Worm (Caenorhabditis elegans) whole organism, midembryonic: ENCODE data around the gene T06C12.11.
"Not testable (repeated sequence)": the region's sequence is repeated elsewhere in the genome, so short reads cannot be mapped to it uniquely, and the experiment has no call there.

Experiments
- T22C8.4 ChIP-seq: fragments of 200-800 bp; sonication (Bioruptor generic); IDR thresholded peaks from 2 replicates; pipeline ENCODE4 v1.3.6; 2022; ENCODE audit warnings: missing genetic modification characterization, missing compliant biosample characterization
- cog-1 ChIP-seq: sonication (generic microtip); optimal IDR thresholded peaks from 2 replicates; lab custom pipeline; 2016; ENCODE audit warnings: missing genetic modification characterization, missing compliant biosample characterization
- flt-1 ChIP-seq: fragments of 200-800 bp; sonication (Bioruptor generic); IDR thresholded peaks from 2 replicates; pipeline ENCODE4 v1.3.6; 2022; ENCODE audit warnings: missing genetic modification characterization, missing compliant biosample characterization
- klf-2 ChIP-seq: fragments of 200-800 bp; sonication (Bioruptor generic); conservative IDR thresholded peaks from 2 replicates; pipeline ENCODE4 v1.3.6; 2022; ENCODE audit warnings: missing genetic modification reagents, missing genetic modification characterization, missing compliant biosample characterization
- med-1 ChIP-seq: sonication (generic microtip); optimal IDR thresholded peaks from 2 replicates; lab custom pipeline; 2017; ENCODE audit warnings: missing genetic modification characterization, mild to moderate bottlenecking, missing compliant biosample characterization, antibody characterized with exemption, missing genetic modification reagents; ENCODE audit not compliant: insufficient read depth
- ref-1 ChIP-seq: fragments of 200-800 bp; sonication (Bioruptor generic); conservative IDR thresholded peaks from 2 replicates; pipeline ENCODE4 v1.3.6; 2022; ENCODE audit warnings: missing genetic modification reagents, missing genetic modification characterization, missing compliant biosample characterization
- tab-1 ChIP-seq: fragments of 200-800 bp; sonication (Bioruptor generic); IDR thresholded peaks from 2 replicates; pipeline ENCODE4 v1.3.6; 2022; ENCODE audit warnings: missing genetic modification characterization, missing compliant biosample characterization
- ztf-23 ChIP-seq: fragments of 200-800 bp; sonication (Bioruptor generic); IDR thresholded peaks from 2 replicates; pipeline ENCODE4 v1.3.6; 2022; ENCODE audit warnings: missing genetic modification reagents, missing genetic modification characterization, missing compliant biosample characterization
- ztf-29 ChIP-seq: fragments of 200-800 bp; sonication (Bioruptor generic); IDR thresholded peaks from 2 replicates; pipeline ENCODE4 v1.3.6; 2022; ENCODE audit warnings: missing genetic modification reagents, missing genetic modification characterization, missing compliant biosample characterization

T06C12.11 gene

DNA sequence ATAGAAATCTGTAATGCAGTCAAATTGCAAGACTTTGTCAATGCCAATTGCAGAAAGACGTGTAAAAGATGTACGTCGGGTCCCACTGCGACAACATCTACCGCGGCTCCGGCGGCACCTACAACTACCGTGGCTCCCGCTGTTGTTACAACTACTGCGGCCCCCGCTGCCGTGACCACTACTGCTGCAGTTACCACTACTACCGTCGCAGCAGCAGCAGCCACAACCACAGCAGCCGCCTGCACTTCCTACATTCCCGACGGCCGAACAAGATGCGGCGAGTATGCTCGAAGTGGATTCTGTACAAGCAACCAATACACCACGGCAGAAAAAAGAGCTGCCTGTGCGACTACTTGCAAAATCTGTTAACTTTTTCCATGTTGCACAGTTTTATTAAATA is 22.0 kb downstream of the T06C12.11 start:
- TF ChIP-seq med-1 (GFP tag; lab: Kevin White, UChicago) (no peak), ref-1 (GFP tag; lab: Robert Waterston, UW) (no peak)

DNA sequence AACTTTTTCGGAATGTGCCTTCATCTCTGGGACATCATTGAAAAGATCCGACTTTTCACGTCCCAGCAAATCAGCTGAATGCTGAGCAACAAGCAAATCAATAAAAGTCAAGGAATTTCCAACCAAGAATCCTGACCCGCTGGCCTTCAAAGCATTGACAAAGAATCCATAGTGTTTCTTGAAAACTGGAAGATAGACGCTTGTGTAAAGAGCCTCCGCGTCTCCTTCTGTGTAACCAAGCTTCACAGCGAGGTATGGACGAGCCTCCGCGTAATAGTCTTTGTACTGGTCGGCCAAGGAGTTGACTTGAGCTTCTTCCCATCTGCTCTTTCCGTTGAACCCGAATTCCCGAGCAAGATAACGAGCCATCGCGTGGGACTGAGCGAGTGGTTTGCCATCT is 22.5 kb downstream of the T06C12.11 start:
- no peak for TF ChIP-seq cog-1 (tag; lab: Kevin White, UChicago)
- TF ChIP-seq ztf-29 (GFP tag; lab: Robert Waterston, UW): no peak

ce11 chrV:15915919-15916318 is 23.1 kb downstream of the T06C12.11 start, which contains the start of gene gst-38:
gst-38 (minus strand) TSS chrV:15916070.
- TF ChIP-seq tab-1: no peak
- no peak for TF ChIP-seq ztf-29 (GFP tag; lab: Robert Waterston, UW)
- no peak for TF ChIP-seq cog-1 (tag; lab: Kevin White, UChicago)
- no peak for TF ChIP-seq flt-1 (GFP tag; lab: Robert Waterston, UW)
- no peak for TF ChIP-seq klf-2 (GFP tag; lab: Robert Waterston, UW)
- TF ChIP-seq ref-1 (GFP tag; lab: Robert Waterston, UW): no peak
- no peak for TF ChIP-seq T22C8.4
- TF ChIP-seq ztf-23 (GFP tag; lab: Robert Waterston, UW): no peak
- no peak for TF ChIP-seq med-1 (GFP tag; lab: Kevin White, UChicago)

ce11 chrV:15917458-15917857 is 24.7 kb downstream of the T06C12.11 start, which contains the start of gene F35E8.9:
F35E8.9 (minus strand) TSS chrV:15917558.
- TF ChIP-seq T22C8.4 (no peak), ztf-29 (GFP tag; lab: Robert Waterston, UW) (no peak), cog-1 (tag; lab: Kevin White, UChicago) (no peak), ztf-23 (GFP tag; lab: Robert Waterston, UW) (no peak), ref-1 (GFP tag; lab: Robert Waterston, UW) (no peak), med-1 (GFP tag; lab: Kevin White, UChicago) (no peak), flt-1 (GFP tag; lab: Robert Waterston, UW) (no peak), tab-1 (no peak), klf-2 (GFP tag; lab: Robert Waterston, UW) (no peak)

DNA sequence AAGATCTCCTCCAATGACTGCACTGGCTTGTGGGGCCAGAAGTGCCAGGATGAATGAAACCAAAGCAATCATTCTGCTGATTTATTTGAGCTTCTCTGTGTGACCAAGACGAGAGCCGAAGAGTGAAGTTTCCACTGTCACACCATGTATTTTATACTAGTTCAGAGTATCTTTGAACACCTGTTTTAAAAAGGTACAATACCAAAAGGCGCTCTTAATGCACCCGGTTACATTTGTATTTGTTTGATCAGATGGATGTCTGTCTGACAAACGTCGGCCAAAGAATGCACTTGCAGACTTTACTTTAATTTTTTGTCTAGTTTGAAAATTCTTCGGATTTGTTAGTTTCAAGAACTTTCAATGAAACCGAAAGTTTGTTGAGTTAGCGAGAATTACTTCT is 27.5 kb downstream of the T06C12.11 start, which contains the start of gene F35E8.10:
TSS of gene F35E8.10 (minus strand) at position 101 of the 400 bp plus-strand sequence.
- TF ChIP-seq ztf-29 (GFP tag; lab: Robert Waterston, UW): no peak
- no peak for TF ChIP-seq klf-2 (GFP tag; lab: Robert Waterston, UW)
- TF ChIP-seq T22C8.4: no peak
- no peak for TF ChIP-seq flt-1 (GFP tag; lab: Robert Waterston, UW)
- TF ChIP-seq ref-1 (GFP tag; lab: Robert Waterston, UW): no peak
- no peak for TF ChIP-seq cog-1 (tag; lab: Kevin White, UChicago)
- TF ChIP-seq tab-1: no peak
- no peak for TF ChIP-seq med-1 (GFP tag; lab: Kevin White, UChicago)
- TF ChIP-seq ztf-23 (GFP tag; lab: Robert Waterston, UW): no peak

- TF ChIP-seq cog-1 (tag; lab: Kevin White, UChicago) (no peak), ztf-29 (GFP tag; lab: Robert Waterston, UW) (no peak), tab-1 (no peak), klf-2 (GFP tag; lab: Robert Waterston, UW) (no peak), T22C8.4 (no peak), med-1 (GFP tag; lab: Kevin White, UChicago) (no peak), ztf-23 (GFP tag; lab: Robert Waterston, UW) (no peak), ref-1 (GFP tag; lab: Robert Waterston, UW) (no peak), flt-1 (GFP tag; lab: Robert Waterston, UW) (no peak)
These were observed 28.3 kb downstream of the T06C12.11 start, which contains the start of gene cdr-1 for ce11 chrV:15921102-15921501. cdr-1 (plus strand) TSS chrV:15921309.

ce11 chrV:15922979-15923378 is 30.2 kb downstream of the T06C12.11 start, which contains the start of gene F35E8.13:
F35E8.13 (plus strand) TSS chrV:15923279.
- TF ChIP-seq T22C8.4 (no peak), klf-2 (GFP tag; lab: Robert Waterston, UW) (no peak), med-1 (GFP tag; lab: Kevin White, UChicago) (no peak), ztf-29 (GFP tag; lab: Robert Waterston, UW) (no peak), flt-1 (GFP tag; lab: Robert Waterston, UW) (no peak), ztf-23 (GFP tag; lab: Robert Waterston, UW) (no peak), ref-1 (GFP tag; lab: Robert Waterston, UW) (no peak), tab-1 (no peak), cog-1 (tag; lab: Kevin White, UChicago) (no peak)

ce11 chrV:15924307-15924706 is 31.5 kb downstream of the T06C12.11 start, which contains the start of gene nhr-108:
nhr-108 (minus strand) TSS chrV:15924472.
- TF ChIP-seq T22C8.4 (no peak), cog-1 (tag; lab: Kevin White, UChicago) (no peak), tab-1 (no peak), flt-1 (GFP tag; lab: Robert Waterston, UW) (no peak), ztf-23 (GFP tag; lab: Robert Waterston, UW) (no peak), ztf-29 (GFP tag; lab: Robert Waterston, UW) (no peak), klf-2 (GFP tag; lab: Robert Waterston, UW) (no peak), med-1 (GFP tag; lab: Kevin White, UChicago) (no peak), ref-1 (GFP tag; lab: Robert Waterston, UW) (no peak)

ce11 chrV:15928325-15928724 is 35.5 kb downstream of the T06C12.11 start, which contains the start of gene pzf-1:
pzf-1 (minus strand) TSS chrV:15928425.
- TF ChIP-seq cog-1 (tag; lab: Kevin White, UChicago) (no peak), T22C8.4 (no peak), flt-1 (GFP tag; lab: Robert Waterston, UW) (no peak), ztf-23 (GFP tag; lab: Robert Waterston, UW) (no peak), tab-1 (no peak)

DNA sequence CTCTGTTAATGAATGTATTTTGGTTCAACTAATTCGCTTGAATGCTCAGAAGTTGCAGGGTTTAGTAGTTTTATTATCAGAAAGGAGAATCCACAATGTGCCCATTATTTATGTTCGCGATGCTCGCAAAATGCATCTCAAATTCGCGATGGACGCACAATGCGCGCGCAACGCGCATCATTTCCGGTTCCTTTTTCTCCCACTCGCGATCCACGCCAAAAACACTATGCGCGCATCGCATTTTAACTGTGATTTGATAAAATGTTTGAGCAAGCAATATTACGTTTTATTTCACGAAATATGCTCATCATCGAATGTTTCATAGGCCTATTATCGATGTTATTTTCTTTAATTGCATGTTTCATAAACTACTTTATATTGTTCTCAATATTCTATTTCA is 37.1 kb downstream of the T06C12.11 start, which contains the start of gene srbc-77:
TSS of gene srbc-77 (plus strand) at position 301 of the 400 bp plus-strand sequence.
- TF ChIP-seq tab-1; ztf-29 (GFP tag; lab: Robert Waterston, UW); cog-1 (tag; lab: Kevin White, UChicago): not testable (repeated sequence)
